Fruit fly (Drosophila melanogaster) whole organism, embryonic: ENCODE measurements around the gene natalisin.

ENCODE experiments used
- ATbp ChIP-seq: fragments of 200-800 bp; sonication (Bioruptor generic); optimal IDR thresholded peaks from 2 replicates; lab custom pipeline; 2017; ENCODE audit warnings: missing biosample characterization, mild to moderate bottlenecking, missing genetic modification characterization, missing genetic modification reagents
- Adf1 ChIP-seq: fragments of 200-800 bp; sonication (Bioruptor generic); IDR thresholded peaks from 2 replicates; pipeline ENCODE4 v1.3.6; 2022; ENCODE audit warnings: missing biosample characterization, missing genetic modification characterization
- Asciz ChIP-seq: fragments of 200-800 bp; sonication (Bioruptor generic); optimal IDR thresholded peaks from 2 replicates; lab custom pipeline; 2017; ENCODE audit warnings: missing biosample characterization, mild to moderate bottlenecking, missing genetic modification characterization, missing genetic modification reagents
- CG11247 ChIP-seq: fragments of 200-800 bp; sonication (Bioruptor generic); IDR thresholded peaks from 2 replicates; pipeline ENCODE4 v1.3.6; 2022; ENCODE audit warnings: missing biosample characterization, missing genetic modification characterization
- CG13296 ChIP-seq: fragments of 200-800 bp; sonication (Bioruptor generic); optimal IDR thresholded peaks from 3 replicates; lab custom pipeline; 2018; ENCODE audit warnings: missing biosample characterization, mild to moderate bottlenecking, missing genetic modification characterization
- CG1529 ChIP-seq: fragments of 200-800 bp; sonication (Bioruptor generic); optimal IDR thresholded peaks from 3 replicates; lab custom pipeline; 2018; ENCODE audit warnings: missing biosample characterization, missing genetic modification characterization
- CG1603 ChIP-seq: fragments of 200-800 bp; sonication (Bioruptor generic); optimal IDR thresholded peaks from 2 replicates; lab custom pipeline; 2019; ENCODE audit warnings: missing biosample characterization, mild to moderate bottlenecking, missing genetic modification characterization, moderate library complexity
- CG17385 ChIP-seq: fragments of 200-800 bp; sonication (Bioruptor generic); optimal IDR thresholded peaks from 3 replicates; lab custom pipeline; 2018; ENCODE audit warnings: missing biosample characterization, mild to moderate bottlenecking, missing genetic modification characterization
- CG17802 ChIP-seq: fragments of 200-800 bp; sonication (Bioruptor generic); optimal IDR thresholded peaks from 2 replicates; lab custom pipeline; 2018; ENCODE audit warnings: missing biosample characterization, mild to moderate bottlenecking, missing genetic modification characterization, moderate library complexity
- CG2678 ChIP-seq: fragments of 200-800 bp; sonication (Bioruptor generic); optimal IDR thresholded peaks from 3 replicates; lab custom pipeline; 2019; ENCODE audit warnings: missing biosample characterization, mild to moderate bottlenecking, missing genetic modification characterization, moderate library complexity
- CG30403 ChIP-seq: fragments of 200-800 bp; sonication (Bioruptor generic); optimal IDR thresholded peaks from 3 replicates; lab custom pipeline; 2016; ENCODE audit warnings: missing biosample characterization, missing genetic modification characterization
- CG33557 ChIP-seq: fragments of 200-800 bp; sonication (Bioruptor generic); optimal IDR thresholded peaks from 2 replicates; lab custom pipeline; 2019; ENCODE audit warnings: missing biosample characterization, mild to moderate bottlenecking, missing genetic modification characterization, moderate library complexity
- CG3407 ChIP-seq: fragments of 200-800 bp; sonication (Bioruptor generic); optimal IDR thresholded peaks from 2 replicates; lab custom pipeline; 2018; ENCODE audit warnings: missing biosample characterization, mild to moderate bottlenecking, missing genetic modification characterization
- CG4424 ChIP-seq: fragments of 200-800 bp; sonication (Bioruptor generic); optimal IDR thresholded peaks from 3 replicates; lab custom pipeline; 2016; ENCODE audit warnings: missing biosample characterization, missing genetic modification characterization
- CG4820 ChIP-seq: fragments of 200-800 bp; sonication (Bioruptor generic); optimal IDR thresholded peaks from 3 replicates; lab custom pipeline; 2016; ENCODE audit warnings: missing biosample characterization, missing genetic modification characterization
- CG6254 ChIP-seq: fragments of 200-800 bp; sonication (Bioruptor generic); optimal IDR thresholded peaks from 3 replicates; lab custom pipeline; 2017; ENCODE audit warnings: mild to moderate bottlenecking, missing biosample characterization, missing genetic modification reagents, missing genetic modification characterization
- CG7839 ChIP-seq: fragments of 200-800 bp; sonication (Bioruptor generic); optimal IDR thresholded peaks from 3 replicates; lab custom pipeline; 2018; ENCODE audit warnings: missing biosample characterization, mild to moderate bottlenecking, missing genetic modification characterization, moderate library complexity
- CG8388 ChIP-seq: fragments of 200-800 bp; sonication (Bioruptor generic); optimal IDR thresholded peaks from 2 replicates; lab custom pipeline; 2019; ENCODE audit warnings: missing biosample characterization, mild to moderate bottlenecking, missing genetic modification characterization, moderate library complexity
- CG9727 ChIP-seq: fragments of 200-800 bp; sonication (Bioruptor generic); optimal IDR thresholded peaks from 3 replicates; lab custom pipeline; 2017; ENCODE audit warnings: missing biosample characterization, mild to moderate bottlenecking, missing genetic modification characterization
- CoRest ChIP-seq: fragments of 200-800 bp; sonication (Bioruptor generic); optimal IDR thresholded peaks from 3 replicates; lab custom pipeline; 2018; ENCODE audit warnings: missing biosample characterization, mild to moderate bottlenecking, missing genetic modification characterization, moderate library complexity
- Dfd ChIP-seq, 2 experiments: fragments of >200 bp; optimal IDR thresholded peaks; 2 replicates each; lab custom pipeline; 2017; ENCODE audit warnings: missing biosample characterization in 2 of 2, missing genetic modification characterization in 2 of 2
- Ets65A ChIP-seq: fragments of 200-800 bp; sonication (Bioruptor generic); peaks from one replicate; lab custom pipeline; 2016; ENCODE audit warnings: missing biosample characterization, missing genetic modification characterization
- HHEX ChIP-seq: fragments of 200-800 bp; sonication (Bioruptor generic); optimal IDR thresholded peaks from 3 replicates; lab custom pipeline; 2017; ENCODE audit warnings: missing biosample characterization, mild to moderate bottlenecking, missing genetic modification characterization, missing genetic modification reagents
- Hmr ChIP-seq: fragments of 200-800 bp; sonication (Bioruptor generic); optimal IDR thresholded peaks from 3 replicates; lab custom pipeline; 2017; ENCODE audit warnings: mild to moderate bottlenecking, missing biosample characterization, missing genetic modification reagents, missing genetic modification characterization
- Hr78 ChIP-seq, 2 experiments: fragments of 200-800 bp in 1 of 2; fragments of >200 bp in 1 of 2; sonication (Bioruptor generic) in 1 of 2; optimal IDR thresholded peaks; 2 replicates each; lab custom pipeline; 2017 to 2019; ENCODE audit warnings: missing biosample characterization in 2 of 2, missing genetic modification characterization in 2 of 2, mild to moderate bottlenecking in 1 of 2, moderate library complexity in 1 of 2
- Jarid2 ChIP-seq: fragments of 200-800 bp; sonication (Bioruptor generic); optimal IDR thresholded peaks from 3 replicates; lab custom pipeline; 2017; ENCODE audit warnings: mild to moderate bottlenecking, missing biosample characterization, missing genetic modification reagents, missing genetic modification characterization
- Med ChIP-seq: fragments of 200-800 bp; sonication (Bioruptor generic); peaks from one replicate; lab custom pipeline; 2016; ENCODE audit warnings: missing biosample characterization, missing genetic modification characterization, mild to moderate bottlenecking, inconsistent platforms, moderate library complexity
- Sin3A ChIP-seq: fragments of >200 bp; optimal IDR thresholded peaks from 2 replicates; lab custom pipeline; 2018
- Sox102F ChIP-seq: fragments of 200-800 bp; sonication (Bioruptor generic); optimal IDR thresholded peaks from 2 replicates; lab custom pipeline; 2018; ENCODE audit warnings: missing biosample characterization, mild to moderate bottlenecking, missing genetic modification characterization, moderate library complexity
- Ssrp ChIP-seq: fragments of 200-800 bp; sonication (Bioruptor generic); optimal IDR thresholded peaks from 2 replicates; lab custom pipeline; 2018; ENCODE audit warnings: missing biosample characterization, mild to moderate bottlenecking, missing genetic modification characterization, moderate library complexity
- YL-1 ChIP-seq: fragments of 200-800 bp; sonication (Bioruptor generic); optimal IDR thresholded peaks from 3 replicates; lab custom pipeline; 2017; ENCODE audit warnings: missing biosample characterization, mild to moderate bottlenecking, missing genetic modification characterization
- ato ChIP-seq: fragments of 200-800 bp; sonication (Bioruptor generic); IDR thresholded peaks from 2 replicates; pipeline ENCODE4 v1.3.6; 2022; ENCODE audit warnings: missing biosample characterization, missing genetic modification characterization; ENCODE audit not compliant: partially characterized antibody
- bsh ChIP-seq, 2 experiments: fragments of 200-800 bp; sonication (Bioruptor generic); optimal IDR thresholded peaks; 2 replicates each; lab custom pipeline; 2017 to 2018; ENCODE audit warnings: mild to moderate bottlenecking in 2 of 2, missing biosample characterization in 2 of 2, missing genetic modification characterization in 2 of 2, moderate library complexity in 1 of 2
- cato ChIP-seq: fragments of 200-800 bp; sonication (Bioruptor generic); optimal IDR thresholded peaks from 2 replicates; lab custom pipeline; 2016; ENCODE audit warnings: missing biosample characterization, missing genetic modification characterization, borderline replicate concordance
- chm ChIP-seq: fragments of 200-800 bp; sonication (Bioruptor generic); IDR thresholded peaks from 2 replicates; pipeline ENCODE4 v1.3.6; 2022; ENCODE audit warnings: missing biosample characterization, missing genetic modification characterization
- crol ChIP-seq: fragments of 200-800 bp; sonication (Bioruptor generic); IDR thresholded peaks from 2 replicates; pipeline ENCODE4 v1.3.6; 2022; ENCODE audit warnings: missing biosample characterization, missing genetic modification characterization
- dmrt11E ChIP-seq: fragments of 200-800 bp; sonication (Bioruptor generic); optimal IDR thresholded peaks from 3 replicates; lab custom pipeline; 2018; ENCODE audit warnings: missing biosample characterization, mild to moderate bottlenecking, missing genetic modification characterization, moderate library complexity
- dmrt99B ChIP-seq: fragments of 200-800 bp; sonication (Bioruptor generic); optimal IDR thresholded peaks from 2 replicates; lab custom pipeline; 2018; ENCODE audit warnings: missing biosample characterization, mild to moderate bottlenecking, missing genetic modification characterization, moderate library complexity
- dpn ChIP-seq, 2 experiments: fragments of 200-800 bp; sonication (Bioruptor generic); optimal IDR thresholded peaks; 3 replicates each; lab custom pipeline; 2016; ENCODE audit warnings: missing biosample characterization in 2 of 2, missing genetic modification characterization in 2 of 2
- gcm ChIP-seq: fragments of 200-800 bp; sonication (Bioruptor generic); optimal IDR thresholded peaks from 2 replicates; lab custom pipeline; 2019; ENCODE audit warnings: missing biosample characterization, mild to moderate bottlenecking, missing genetic modification characterization, moderate library complexity
- gem ChIP-seq: fragments of 200-800 bp; sonication (Bioruptor generic); optimal IDR thresholded peaks from 2 replicates; lab custom pipeline; 2019; ENCODE audit warnings: missing biosample characterization, mild to moderate bottlenecking, missing genetic modification characterization, moderate library complexity
- grau ChIP-seq: fragments of 200-800 bp; optimal IDR thresholded peaks from 3 replicates; lab custom pipeline; 2019; ENCODE audit warnings: missing biosample characterization, mild to moderate bottlenecking, missing genetic modification characterization, moderate library complexity
- lola ChIP-seq, 3 experiments: fragments of >200 bp in 2 of 3; fragments of 200-800 bp in 1 of 3; sonication (Bioruptor generic) in 1 of 3; optimal IDR thresholded peaks; 2 replicates each; lab custom pipeline; 2017 to 2019; ENCODE audit warnings: missing biosample characterization in 3 of 3, missing genetic modification characterization in 3 of 3, mild to moderate bottlenecking in 1 of 3, moderate library complexity in 1 of 3
- nerfin-2 ChIP-seq: fragments of 200-800 bp; sonication (Bioruptor generic); IDR thresholded peaks from 2 replicates; pipeline ENCODE4 v1.3.6; 2022; ENCODE audit warnings: missing biosample characterization, missing genetic modification characterization; ENCODE audit not compliant: partially characterized antibody
- sens ChIP-seq: fragments of 200-800 bp; sonication (Bioruptor generic); peaks from one replicate; lab custom pipeline; 2016; ENCODE audit warnings: missing biosample characterization, missing genetic modification characterization
- sqz ChIP-seq: fragments of 200-800 bp; sonication (Bioruptor generic); optimal IDR thresholded peaks from 3 replicates; lab custom pipeline; 2018; ENCODE audit warnings: missing biosample characterization, mild to moderate bottlenecking, missing genetic modification characterization
- stwl ChIP-seq: fragments of 200-800 bp; sonication (Bioruptor generic); optimal IDR thresholded peaks from 3 replicates; lab custom pipeline; 2018; ENCODE audit warnings: missing biosample characterization, mild to moderate bottlenecking, missing genetic modification characterization, moderate library complexity
- twi ChIP-seq: fragments of 200-800 bp; optimal IDR thresholded peaks from 2 replicates; lab custom pipeline; 2019; ENCODE audit warnings: missing biosample characterization, mild to moderate bottlenecking, missing genetic modification characterization, moderate library complexity

natalisin gene

dm6 chr3R:14386088-14386822, 32.1 kb upstream of the natalisin start (continued):
- TF ChIP-seq gcm (GFP tag; lab: Kevin White, UChicago) = peak; percentile 48
- peak; percentile 47 for TF ChIP-seq CG8388 (GFP tag; lab: Kevin White, UChicago)
- no peak for TF ChIP-seq Jarid2
- TF ChIP-seq CG2678 (tag; lab: Kevin White, UChicago) = peak; percentile 44
- TF ChIP-seq sqz (GFP tag; lab: Kevin White, UChicago) = peak; percentile 16
- peak; percentile 68 for TF ChIP-seq gem
- peak; percentile 56 for TF ChIP-seq CG33557
- peak; percentile 48 for TF ChIP-seq ATbp (GFP tag; lab: Kevin White, UChicago)
- no peak for TF ChIP-seq ato (GFP tag; lab: Robert Waterston, UW)
- peak; percentile 2 for TF ChIP-seq twi
- no peak for TF ChIP-seq Sin3A (lab: Kevin White, UChicago)
- no peak for TF ChIP-seq chm (GFP tag; lab: Robert Waterston, UW)
- TF ChIP-seq dmrt11E (tag; lab: Kevin White, UChicago) = peak; percentile 77
- peak in 1 of 2 experiments; percentile 3 for TF ChIP-seq dpn (GFP tag; optimal IDR thresholded peaks at IDR 0.05; lab: Kevin White, UChicago)
- TF ChIP-seq CoRest (tag; lab: Kevin White, UChicago) = peak; percentile 54
- peak; percentile 64 for TF ChIP-seq sens (GFP tag; lab: Kevin White, UChicago)
- TF ChIP-seq crol (GFP tag; lab: Robert Waterston, UW) = peak; percentile 69
- TF ChIP-seq CG11247 (GFP tag; lab: Robert Waterston, UW) = no peak
- TF ChIP-seq CG1603 (tag; lab: Kevin White, UChicago) = peak; percentile 15
- peak; percentile 28 for TF ChIP-seq CG4820
- TF ChIP-seq stwl (tag; lab: Kevin White, UChicago) = no peak
- TF ChIP-seq CG9727 (GFP tag; lab: Kevin White, UChicago) = peak; percentile 14
- TF ChIP-seq Dfd (GFP tag; optimal IDR thresholded peaks at IDR 0.05; lab: Kevin White, UChicago) = no peak
- no peak for TF ChIP-seq CG17802 (tag; lab: Kevin White, UChicago)
- TF ChIP-seq Asciz = peak; percentile 34
- TF ChIP-seq grau (tag; lab: Kevin White, UChicago) = peak; percentile 47
- TF ChIP-seq CG6254 (GFP tag; lab: Kevin White, UChicago) = peak; percentile 32
- peak in 1 of 2 experiments; percentile 37 for TF ChIP-seq Hr78 (GFP tag; optimal IDR thresholded peaks at IDR 0.05; lab: Kevin White, UChicago)
- peak; percentile 15 for TF ChIP-seq CG3407 (GFP tag; lab: Kevin White, UChicago)
- peak; percentile 37 for TF ChIP-seq Sox102F (GFP tag; lab: Kevin White, UChicago)
- peak; percentile 48 for TF ChIP-seq Ets65A (GFP tag; lab: Kevin White, UChicago)
- TF ChIP-seq Hmr (GFP tag; lab: Kevin White, UChicago) = no peak
- no peak for TF ChIP-seq Adf1
- peak; percentile 47 for TF ChIP-seq CG7839 (tag; lab: Kevin White, UChicago)
- TF ChIP-seq HHEX (GFP tag; lab: Kevin White, UChicago) = peak; percentile 3
- no peak for TF ChIP-seq YL-1 (GFP tag; lab: Kevin White, UChicago)
- TF ChIP-seq dmrt99B (tag; lab: Kevin White, UChicago) = peak; percentile 19
- no peak for TF ChIP-seq CG13296 (GFP tag; lab: Kevin White, UChicago)
- TF ChIP-seq cato (GFP tag; lab: Kevin White, UChicago) = no peak
- peak; percentile 22 for TF ChIP-seq CG17385 (GFP tag; lab: Kevin White, UChicago)
- peak; percentile 29 for TF ChIP-seq CG1529 (GFP tag; lab: Kevin White, UChicago)
- TF ChIP-seq bsh (GFP tag; optimal IDR thresholded peaks at IDR 0.05; lab: Kevin White, UChicago) = peak in 1 of 2 experiments; percentile 76
- peak; percentile 25 for TF ChIP-seq CG30403
- TF ChIP-seq nerfin-2 = no peak
- peak; percentile 36 for TF ChIP-seq CG4424
- TF ChIP-seq lola (GFP tag; optimal IDR thresholded peaks at IDR 0.05; lab: Kevin White, UChicago) = peak in 1 of 3 experiments; percentile 72
- peak; percentile 19 for TF ChIP-seq Med (GFP tag; lab: Kevin White, UChicago)
- peak; percentile 43 for TF ChIP-seq Ssrp (tag; lab: Kevin White, UChicago)
